Fruit fly (Drosophila melanogaster) Kc167 (cell line): ENCODE results near the gene CG33631.

ENCODE experiments used
- h ChIP-seq: fragments of >200 bp; optimal IDR thresholded peaks from 3 replicates; lab custom pipeline; 2018; ENCODE audit warnings: missing external identifiers
- psq ChIP-seq: fragments of >200 bp; optimal IDR thresholded peaks from 2 replicates; lab custom pipeline; 2017; ENCODE audit warnings: missing external identifiers
- ttk ChIP-seq: sonication (Bioruptor generic); optimal IDR thresholded peaks from 2 replicates; lab custom pipeline; 2017; ENCODE audit warnings: missing external identifiers

DNA sequence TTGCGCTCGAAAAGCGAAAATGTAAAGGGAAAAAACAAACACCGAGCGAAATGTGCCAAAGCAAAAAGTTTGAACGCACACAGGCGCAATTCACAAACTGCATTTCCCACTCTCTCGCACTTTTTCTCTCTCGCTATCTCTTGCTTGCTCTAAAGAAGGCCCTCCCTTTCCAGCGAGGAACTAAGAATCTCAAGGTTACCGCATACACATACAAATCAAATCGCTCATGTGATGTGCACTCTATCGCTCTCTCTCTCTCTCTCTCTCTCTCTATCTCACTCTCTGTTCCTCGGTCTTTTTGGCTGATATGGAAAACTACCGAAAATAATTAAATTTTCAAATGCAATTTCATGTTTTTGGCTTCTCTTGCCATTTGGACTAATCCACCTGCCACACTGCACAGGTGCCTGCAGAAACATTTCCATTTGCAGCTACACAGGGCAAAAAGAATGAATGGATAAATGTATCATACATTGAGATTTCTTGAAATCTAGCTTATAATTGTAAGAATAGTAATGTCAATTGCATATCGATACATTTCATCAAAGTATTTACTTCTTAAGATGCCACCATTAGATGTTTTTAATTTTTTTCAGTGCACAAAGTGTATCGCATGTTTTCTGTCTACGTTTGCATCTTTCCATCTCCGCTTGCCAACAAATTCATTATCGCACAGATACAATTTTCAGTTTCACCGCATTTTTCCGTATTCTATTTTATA lies 15.6 kb downstream of the CG33631 start:
- no peak for TF ChIP-seq h (lab: Kevin White, UChicago)
- TF ChIP-seq psq: no peak
- TF ChIP-seq ttk (lab: Kevin White, UChicago): no peak
